In genomic region chr3R:15347822-15348221, dm6 we compare ENCODE assay signal across 5 fruit fly cellular contexts.
TF ChIP-seq lines count a peak whose summit lies in the region.

Gene CG42726, plus strand, starts transcription at chr3R:15348048.
Gene CG42727, plus strand, starts transcription at chr3R:15348048.

- no peak for TF ChIP-seq CTCF in whole organism, embryonic (GFP tag; optimal IDR thresholded peaks at IDR 0.05; lab: Kevin White, UChicago)

TF ChIP-seq in whole organism, adult, 20 proteins besides CTCF, POLR2A, EP300 and RAD21:
- TF ChIP-seq CG14711 (tag; optimal IDR thresholded peaks at IDR 0.05; lab: Kevin White, UChicago) (peak; percentile 17), tj (GFP tag; optimal IDR thresholded peaks at IDR 0.05; lab: Kevin White, UChicago) (peak; percentile 1), CG7101 (tag; optimal IDR thresholded peaks at IDR 0.05; lab: Kevin White, UChicago) (peak; percentile 36), bab1 (GFP tag; optimal IDR thresholded peaks at IDR 0.05; lab: Kevin White, UChicago) (peak; percentile 55), CG33017 (tag; optimal IDR thresholded peaks at IDR 0.05; lab: Kevin White, UChicago) (no peak), CG11617 (GFP tag; optimal IDR thresholded peaks at IDR 0.05; lab: Kevin White, UChicago) (peak; percentile 26), Mnt (GFP tag; optimal IDR thresholded peaks at IDR 0.05; lab: Kevin White, UChicago) (peak; percentile 34), cnc (optimal IDR thresholded peaks at IDR 0.05; lab: Kevin White, UChicago) (no peak)

TF ChIP-seq in whole organism, embryonic, 481 proteins besides CTCF, POLR2A, EP300 and RAD21 (continues in another document):
- TF ChIP-seq Jarid2 (GFP tag; optimal IDR thresholded peaks at IDR 0.05; lab: Kevin White, UChicago): no peak
- TF ChIP-seq CG10462 (GFP tag; optimal IDR thresholded peaks at IDR 0.05; lab: Kevin White, UChicago): no peak
- no peak for TF ChIP-seq CG10267 (tag; optimal IDR thresholded peaks at IDR 0.05; lab: Kevin White, UChicago)
- TF ChIP-seq dimm (GFP tag; IDR thresholded peaks at IDR 0.05; lab: Robert Waterston, UW): no peak
- TF ChIP-seq CG30431 (GFP tag; optimal IDR thresholded peaks at IDR 0.05; lab: Kevin White, UChicago): no peak
- TF ChIP-seq CG1529 (GFP tag; optimal IDR thresholded peaks at IDR 0.05; lab: Kevin White, UChicago): no peak
- no peak for TF ChIP-seq H15 (GFP tag; IDR thresholded peaks at IDR 0.05; lab: Robert Waterston, UW)
- TF ChIP-seq gfzf (GFP tag; optimal IDR thresholded peaks at IDR 0.05; lab: Kevin White, UChicago): no peak
- peak; percentile 50 for TF ChIP-seq unpg (GFP tag; optimal IDR thresholded peaks at IDR 0.05; lab: Kevin White, UChicago)
- TF ChIP-seq CG12104 (GFP tag; optimal IDR thresholded peaks at IDR 0.05; lab: Kevin White, UChicago): no peak
- no peak for TF ChIP-seq CG18764 (GFP tag; optimal IDR thresholded peaks at IDR 0.05; lab: Kevin White, UChicago)
- peak; percentile 58 for TF ChIP-seq sens (GFP tag; lab: Kevin White, UChicago)
- peak; percentile 30 for TF ChIP-seq caup (GFP tag; optimal IDR thresholded peaks at IDR 0.05; lab: Kevin White, UChicago; ENCODE audit: severe bottlenecking)
- TF ChIP-seq CG1832 (GFP tag; optimal IDR thresholded peaks at IDR 0.05; lab: Kevin White, UChicago): no peak
- TF ChIP-seq Deaf1 (tag; optimal IDR thresholded peaks at IDR 0.05; lab: Kevin White, UChicago): no peak
- TF ChIP-seq mam (GFP tag; optimal IDR thresholded peaks at IDR 0.05; lab: Kevin White, UChicago): peak; percentile 33
- no peak for TF ChIP-seq tap (tag; optimal IDR thresholded peaks at IDR 0.05; lab: Kevin White, UChicago)
- no peak for TF ChIP-seq CG15073 (GFP tag; optimal IDR thresholded peaks at IDR 0.05; lab: Kevin White, UChicago)
- peak; percentile 39 for TF ChIP-seq grau (tag; optimal IDR thresholded peaks at IDR 0.05; lab: Kevin White, UChicago)
- TF ChIP-seq E2f1 (GFP tag; IDR thresholded peaks at IDR 0.05; lab: Robert Waterston, UW): 0 out of 2 replicates have a peak, but pooled peaks have one; percentile 13
- no peak for TF ChIP-seq CG6683 (GFP tag; optimal IDR thresholded peaks at IDR 0.05; lab: Kevin White, UChicago)
- TF ChIP-seq nau (GFP tag; optimal IDR thresholded peaks at IDR 0.05; lab: Kevin White, UChicago): no peak

TF ChIP-seq in whole organism, prepupa, 60 proteins besides CTCF, POLR2A, EP300 and RAD21 (continues in another document):
- TF ChIP-seq dac (GFP tag; optimal IDR thresholded peaks at IDR 0.05; lab: Kevin White, UChicago) (peak; percentile 28), dsx (GFP tag; optimal IDR thresholded peaks at IDR 0.05; lab: Kevin White, UChicago; ENCODE audit: poor library complexity, severe bottlenecking) (no peak), CG11294 (GFP tag; IDR thresholded peaks at IDR 0.05; lab: Robert Waterston, UW) (0 out of 2 replicates have a peak, but pooled peaks have one; percentile 27), CG31627 (GFP tag; optimal IDR thresholded peaks at IDR 0.05; lab: Kevin White, UChicago) (peak; percentile 42), fd85E (GFP tag; optimal IDR thresholded peaks at IDR 0.05; lab: Kevin White, UChicago) (no peak), acj6 (GFP tag; optimal IDR thresholded peaks at IDR 0.05; lab: Kevin White, UChicago) (no peak), CG8632 (GFP tag; optimal IDR thresholded peaks at IDR 0.05; lab: Kevin White, UChicago) (peak; percentile 22), salr (GFP tag; optimal IDR thresholded peaks at IDR 0.05; lab: Kevin White, UChicago) (no peak), CG10631 (GFP tag; optimal IDR thresholded peaks at IDR 0.05; lab: Kevin White, UChicago) (peak; percentile 47), fd59A (GFP tag; optimal IDR thresholded peaks at IDR 0.05; lab: Kevin White, UChicago) (no peak), CG10669 (GFP tag; optimal IDR thresholded peaks at IDR 0.05; lab: Kevin White, UChicago) (peak; percentile 24), Sox102F (GFP tag; optimal IDR thresholded peaks at IDR 0.05; lab: Kevin White, UChicago) (no peak), Eip78C (GFP tag; lab: Kevin White, UChicago) (peak; percentile 87), CG11902 (GFP tag; optimal IDR thresholded peaks at IDR 0.05; lab: Kevin White, UChicago) (no peak), Eip75B (GFP tag; optimal IDR thresholded peaks at IDR 0.05; lab: Kevin White, UChicago) (no peak), CG7368 (GFP tag; optimal IDR thresholded peaks at IDR 0.05; lab: Kevin White, UChicago) (no peak), CG8319 (GFP tag; optimal IDR thresholded peaks at IDR 0.05; lab: Kevin White, UChicago) (no peak), topi (GFP tag; optimal IDR thresholded peaks at IDR 0.05; lab: Kevin White, UChicago) (peak; percentile 44), CG3032 (tag; optimal IDR thresholded peaks at IDR 0.05; lab: Kevin White, UChicago) (peak; percentile 52), Sox14 (GFP tag; optimal IDR thresholded peaks at IDR 0.05; lab: Kevin White, UChicago) (peak; percentile 52), OdsH (GFP tag; optimal IDR thresholded peaks at IDR 0.05; lab: Kevin White, UChicago) (no peak), svp (GFP tag; lab: Kevin White, UChicago) (no peak)

TF ChIP-seq in whole organism, pupa, 21 proteins besides CTCF, POLR2A, EP300 and RAD21:
- peak; percentile 17 for TF ChIP-seq CG9948 (tag; optimal IDR thresholded peaks at IDR 0.05; lab: Kevin White, UChicago)
- peak; percentile 39 for TF ChIP-seq CG17806 (tag; optimal IDR thresholded peaks at IDR 0.05; lab: Kevin White, UChicago)
- peak; percentile 4 for TF ChIP-seq CG34367 (tag; optimal IDR thresholded peaks at IDR 0.05; lab: Kevin White, UChicago)
- no peak for TF ChIP-seq CG8159 (tag; optimal IDR thresholded peaks at IDR 0.05; lab: Kevin White, UChicago)
- peak; percentile 63; the same call in 2 of the 3 replicates for TF ChIP-seq CG4496 (GFP tag; IDR thresholded peaks at IDR 0.05; lab: Robert Waterston, UW)
- TF ChIP-seq fd96Ca (GFP tag; IDR thresholded peaks at IDR 0.05; lab: Robert Waterston, UW): peak; percentile 31; the same call in 1 of the 3 replicates
- TF ChIP-seq CG15710 (tag; optimal IDR thresholded peaks at IDR 0.05; lab: Kevin White, UChicago): peak; percentile 49
- TF ChIP-seq CG8301 (tag; optimal IDR thresholded peaks at IDR 0.05; lab: Kevin White, UChicago): no peak
- TF ChIP-seq CG32121 (GFP tag; IDR thresholded peaks at IDR 0.05; lab: Robert Waterston, UW): peak; percentile 49; the same call in 1 of the 2 replicates
- TF ChIP-seq Pif1A (GFP tag; optimal IDR thresholded peaks at IDR 0.05; lab: Kevin White, UChicago): no peak
- TF ChIP-seq Snoo (tag; optimal IDR thresholded peaks at IDR 0.05; lab: Kevin White, UChicago): peak; percentile 44
- peak; percentile 18; the same call in 1 of the 2 replicates for TF ChIP-seq Ets98B (GFP tag; IDR thresholded peaks at IDR 0.05; lab: Robert Waterston, UW)

TF ChIP-seq in whole organism, wandering third instar larva, 38 proteins besides CTCF, POLR2A, EP300 and RAD21 (continues in another document):
- no peak for TF ChIP-seq CrebA (GFP tag; optimal IDR thresholded peaks at IDR 0.05; lab: Kevin White, UChicago; ENCODE audit: borderline replicate concordance)
- TF ChIP-seq Hr78 (GFP tag; optimal IDR thresholded peaks at IDR 0.05; lab: Kevin White, UChicago): no peak
- TF ChIP-seq sv (GFP tag; optimal IDR thresholded peaks at IDR 0.05; lab: Kevin White, UChicago): peak; percentile 14
- TF ChIP-seq pan (optimal IDR thresholded peaks at IDR 0.05; lab: Kevin White, UChicago): no peak
- peak in 1 of 2 experiments; percentile 60 for TF ChIP-seq foxo (GFP tag; optimal IDR thresholded peaks at IDR 0.05; lab: Kevin White, UChicago)
- TF ChIP-seq dmrt93B (GFP tag; optimal IDR thresholded peaks at IDR 0.05; lab: Kevin White, UChicago): no peak
- no peak for TF ChIP-seq dsf (GFP tag; optimal IDR thresholded peaks at IDR 0.05; lab: Kevin White, UChicago; ENCODE audit: borderline replicate concordance)
- no peak for TF ChIP-seq Rel (GFP tag; optimal IDR thresholded peaks at IDR 0.05; lab: Kevin White, UChicago)
- TF ChIP-seq Rel (tag; optimal IDR thresholded peaks at IDR 0.05; lab: Kevin White, UChicago): no peak
- peak; percentile 17 for TF ChIP-seq woc (GFP tag; optimal IDR thresholded peaks at IDR 0.05; lab: Kevin White, UChicago)
- no peak for TF ChIP-seq Jra (GFP tag; optimal IDR thresholded peaks at IDR 0.05; lab: Kevin White, UChicago)
- TF ChIP-seq dl (GFP tag; optimal IDR thresholded peaks at IDR 0.05; lab: Kevin White, UChicago; ENCODE audit: insufficient read depth in 1 of 2, partially characterized antibody in 2 of 2): no peak
- no peak for TF ChIP-seq psq (GFP tag; optimal IDR thresholded peaks at IDR 0.05; lab: Kevin White, UChicago)
- TF ChIP-seq Vsx2 (GFP tag; optimal IDR thresholded peaks at IDR 0.05; lab: Kevin White, UChicago; ENCODE audit: partially characterized antibody): no peak
- TF ChIP-seq rgr (GFP tag; optimal IDR thresholded peaks at IDR 0.05; lab: Kevin White, UChicago): peak; percentile 56
- peak; percentile 27 for TF ChIP-seq ey (GFP tag; optimal IDR thresholded peaks at IDR 0.05; lab: Kevin White, UChicago)
- no peak for TF ChIP-seq sage (GFP tag; optimal IDR thresholded peaks at IDR 0.05; lab: Kevin White, UChicago)
- TF ChIP-seq CG9705 (GFP tag; optimal IDR thresholded peaks at IDR 0.05; lab: Kevin White, UChicago): peak; percentile 16
- no peak for TF ChIP-seq GATAd (GFP tag; optimal IDR thresholded peaks at IDR 0.05; lab: Kevin White, UChicago)
- no peak for TF ChIP-seq Mio (GFP tag; optimal IDR thresholded peaks at IDR 0.05; lab: Kevin White, UChicago)
- TF ChIP-seq Hr83 (GFP tag; optimal IDR thresholded peaks at IDR 0.05; lab: Kevin White, UChicago; ENCODE audit: poor library complexity, severe bottlenecking): no peak
- TF ChIP-seq Dfd (GFP tag; optimal IDR thresholded peaks at IDR 0.05; lab: Kevin White, UChicago): no peak
- TF ChIP-seq Sp1 (GFP tag; optimal IDR thresholded peaks at IDR 0.05; lab: Kevin White, UChicago): peak; percentile 28
- no peak for TF ChIP-seq brk (GFP tag; optimal IDR thresholded peaks at IDR 0.05; lab: Kevin White, UChicago)
- no peak for TF ChIP-seq Dif (GFP tag; optimal IDR thresholded peaks at IDR 0.05; lab: Kevin White, UChicago; ENCODE audit: partially characterized antibody)
- TF ChIP-seq fru (GFP tag; optimal IDR thresholded peaks at IDR 0.05; lab: Kevin White, UChicago): no peak
- peak; percentile 45 for TF ChIP-seq HLH106 (tag; optimal IDR thresholded peaks at IDR 0.05; lab: Kevin White, UChicago)
- no peak for TF ChIP-seq Hnf4 (GFP tag; optimal IDR thresholded peaks at IDR 0.05; lab: Kevin White, UChicago)
- no peak for TF ChIP-seq lola (GFP tag; optimal IDR thresholded peaks at IDR 0.05; lab: Kevin White, UChicago)
- no peak for TF ChIP-seq usp (GFP tag; optimal IDR thresholded peaks at IDR 0.05; lab: Kevin White, UChicago)
- TF ChIP-seq tai (GFP tag; optimal IDR thresholded peaks at IDR 0.05; lab: Kevin White, UChicago): no peak
- TF ChIP-seq br (GFP tag; optimal IDR thresholded peaks at IDR 0.05; lab: Kevin White, UChicago): peak; percentile 45
- TF ChIP-seq OdsH (GFP tag; optimal IDR thresholded peaks at IDR 0.05; lab: Kevin White, UChicago): peak; percentile 18
- TF ChIP-seq CG32264 (GFP tag; optimal IDR thresholded peaks at IDR 0.05; lab: Kevin White, UChicago): no peak
- no peak for TF ChIP-seq N (GFP tag; optimal IDR thresholded peaks at IDR 0.05; lab: Kevin White, UChicago)
